Fruit fly (Drosophila melanogaster) whole organism, embryonic: ENCODE data around the gene CG31038.

Experiments
- ATbp ChIP-seq: fragments of 200-800 bp; sonication (Bioruptor generic); optimal IDR thresholded peaks from 2 replicates; lab custom pipeline; 2017; ENCODE audit warnings: missing biosample characterization, mild to moderate bottlenecking, missing genetic modification characterization, missing genetic modification reagents
- Asciz ChIP-seq: fragments of 200-800 bp; sonication (Bioruptor generic); optimal IDR thresholded peaks from 2 replicates; lab custom pipeline; 2017; ENCODE audit warnings: missing biosample characterization, mild to moderate bottlenecking, missing genetic modification characterization, missing genetic modification reagents
- CG10543 ChIP-seq: fragments of 200-800 bp; sonication (Bioruptor generic); optimal IDR thresholded peaks from 3 replicates; lab custom pipeline; 2017; ENCODE audit warnings: missing biosample characterization, mild to moderate bottlenecking, missing genetic modification characterization, moderate library complexity
- CG11247 ChIP-seq: fragments of 200-800 bp; sonication (Bioruptor generic); IDR thresholded peaks from 2 replicates; pipeline ENCODE4 v1.3.6; 2022; ENCODE audit warnings: missing biosample characterization, missing genetic modification characterization
- CG11723 ChIP-seq: fragments of 200-800 bp; sonication (Bioruptor generic); optimal IDR thresholded peaks from 2 replicates; lab custom pipeline; 2017; ENCODE audit warnings: missing biosample characterization, mild to moderate bottlenecking, missing genetic modification characterization
- CG12071 ChIP-seq: fragments of 200-800 bp; sonication (Bioruptor generic); optimal IDR thresholded peaks from 3 replicates; lab custom pipeline; 2018; ENCODE audit warnings: missing biosample characterization, mild to moderate bottlenecking, missing genetic modification characterization
- CG12299 ChIP-seq: fragments of 200-800 bp; sonication (Bioruptor generic); optimal IDR thresholded peaks from 2 replicates; lab custom pipeline; 2018; ENCODE audit warnings: missing biosample characterization, mild to moderate bottlenecking, missing genetic modification characterization
- CG1233 ChIP-seq: fragments of 200-800 bp; sonication (Bioruptor generic); optimal IDR thresholded peaks from 4 replicates; lab custom pipeline; 2018; ENCODE audit warnings: missing biosample characterization, mild to moderate bottlenecking, missing genetic modification characterization
- CG14710 ChIP-seq: fragments of 200-800 bp; sonication (Bioruptor generic); optimal IDR thresholded peaks from 3 replicates; lab custom pipeline; 2019; ENCODE audit warnings: missing biosample characterization, mild to moderate bottlenecking, missing genetic modification characterization, moderate library complexity
- CG15011 ChIP-seq: fragments of 200-800 bp; sonication (Bioruptor generic); optimal IDR thresholded peaks from 3 replicates; lab custom pipeline; 2018; ENCODE audit warnings: missing biosample characterization, mild to moderate bottlenecking, missing genetic modification characterization
- CG17186 ChIP-seq: fragments of 200-800 bp; sonication (Bioruptor generic); optimal IDR thresholded peaks from 3 replicates; lab custom pipeline; 2017; ENCODE audit warnings: missing biosample characterization, missing genetic modification reagents, missing genetic modification characterization
- CG17829 ChIP-seq: fragments of 200-800 bp; optimal IDR thresholded peaks from 2 replicates; lab custom pipeline; 2019; ENCODE audit warnings: missing biosample characterization, mild to moderate bottlenecking, missing genetic modification characterization, moderate library complexity
- CG18262 ChIP-seq: fragments of 200-800 bp; optimal IDR thresholded peaks from 3 replicates; lab custom pipeline; 2019; ENCODE audit warnings: missing biosample characterization, mild to moderate bottlenecking, missing genetic modification characterization, moderate library complexity
- CG18764 ChIP-seq: fragments of 200-800 bp; sonication (Bioruptor generic); optimal IDR thresholded peaks from 3 replicates; lab custom pipeline; 2016; ENCODE audit warnings: missing biosample characterization, missing genetic modification characterization
- CG2116 ChIP-seq: fragments of 200-800 bp; sonication (Bioruptor generic); optimal IDR thresholded peaks from 3 replicates; lab custom pipeline; 2018; ENCODE audit warnings: missing biosample characterization, mild to moderate bottlenecking, missing genetic modification characterization
- CG2199 ChIP-seq: fragments of 200-800 bp; sonication (Bioruptor generic); IDR thresholded peaks from 3 replicates; pipeline ENCODE4 v1.3.6; 2022; ENCODE audit warnings: missing biosample characterization, missing genetic modification characterization
- CG2678 ChIP-seq: fragments of 200-800 bp; sonication (Bioruptor generic); optimal IDR thresholded peaks from 3 replicates; lab custom pipeline; 2019; ENCODE audit warnings: missing biosample characterization, mild to moderate bottlenecking, missing genetic modification characterization, moderate library complexity
- CG2875 ChIP-seq: fragments of 200-800 bp; sonication (Bioruptor generic); optimal IDR thresholded peaks from 2 replicates; lab custom pipeline; 2017; ENCODE audit warnings: missing biosample characterization, mild to moderate bottlenecking, missing genetic modification characterization, missing genetic modification reagents
- CG3281 ChIP-seq: fragments of 200-800 bp; sonication (Bioruptor generic); optimal IDR thresholded peaks from 3 replicates; lab custom pipeline; 2017; ENCODE audit warnings: missing biosample characterization, mild to moderate bottlenecking, missing genetic modification characterization
- CG34224 ChIP-seq: fragments of 200-800 bp; sonication (Bioruptor generic); IDR thresholded peaks from 3 replicates; pipeline ENCODE4 v1.3.6; 2022; ENCODE audit warnings: missing biosample characterization, missing genetic modification characterization; ENCODE audit not compliant: partially characterized antibody
- CG4328 ChIP-seq: fragments of 200-800 bp; sonication (Bioruptor generic); optimal IDR thresholded peaks from 3 replicates; lab custom pipeline; 2017; ENCODE audit warnings: missing biosample characterization, missing genetic modification reagents, missing genetic modification characterization
- CG4424 ChIP-seq: fragments of 200-800 bp; sonication (Bioruptor generic); optimal IDR thresholded peaks from 3 replicates; lab custom pipeline; 2016; ENCODE audit warnings: missing biosample characterization, missing genetic modification characterization
- CG5180 ChIP-seq: fragments of 200-800 bp; sonication (Bioruptor generic); optimal IDR thresholded peaks from 3 replicates; lab custom pipeline; 2017; ENCODE audit warnings: missing biosample characterization, missing genetic modification characterization, mild to moderate bottlenecking, moderate library complexity, missing genetic modification reagents
- CG6765 ChIP-seq: fragments of 200-800 bp; sonication (Bioruptor generic); optimal IDR thresholded peaks from 3 replicates; lab custom pipeline; 2017; ENCODE audit warnings: missing biosample characterization, mild to moderate bottlenecking, missing genetic modification characterization
- CG6813 ChIP-seq: fragments of 200-800 bp; sonication (Bioruptor generic); optimal IDR thresholded peaks from 2 replicates; lab custom pipeline; 2017; ENCODE audit warnings: missing biosample characterization, missing genetic modification characterization, mild to moderate bottlenecking, moderate library complexity, missing genetic modification reagents
- CG6854 ChIP-seq: fragments of 200-800 bp; sonication (Bioruptor generic); optimal IDR thresholded peaks from 3 replicates; lab custom pipeline; 2017; ENCODE audit warnings: missing biosample characterization, mild to moderate bottlenecking, missing genetic modification characterization
- CG7987 ChIP-seq: fragments of 200-800 bp; sonication (Bioruptor generic); optimal IDR thresholded peaks from 2 replicates; lab custom pipeline; 2018; ENCODE audit warnings: missing biosample characterization, mild to moderate bottlenecking, missing genetic modification characterization, moderate library complexity
- CG8924 ChIP-seq: fragments of 200-800 bp; optimal IDR thresholded peaks from 3 replicates; lab custom pipeline; 2019; ENCODE audit warnings: missing biosample characterization, mild to moderate bottlenecking, missing genetic modification characterization, moderate library complexity
- Eip74EF ChIP-seq, 2 experiments: fragments of 200-800 bp in 1 of 2; fragments of >200 bp in 1 of 2; sonication (Bioruptor generic) in 1 of 2; optimal IDR thresholded peaks; 2 replicates each; lab custom pipeline; 2017 to 2019; ENCODE audit warnings: missing biosample characterization in 2 of 2, missing genetic modification characterization in 2 of 2, mild to moderate bottlenecking in 1 of 2, moderate library complexity in 1 of 2
- Gsc ChIP-seq: fragments of 200-800 bp; sonication (Bioruptor generic); IDR thresholded peaks from 2 replicates; pipeline ENCODE4 v1.3.6; 2022; ENCODE audit warnings: missing biosample characterization, missing genetic modification characterization
- HHEX ChIP-seq: fragments of 200-800 bp; sonication (Bioruptor generic); optimal IDR thresholded peaks from 3 replicates; lab custom pipeline; 2017; ENCODE audit warnings: missing biosample characterization, mild to moderate bottlenecking, missing genetic modification characterization, missing genetic modification reagents
- Jarid2 ChIP-seq: fragments of 200-800 bp; sonication (Bioruptor generic); optimal IDR thresholded peaks from 3 replicates; lab custom pipeline; 2017; ENCODE audit warnings: mild to moderate bottlenecking, missing biosample characterization, missing genetic modification reagents, missing genetic modification characterization
- Med ChIP-seq: fragments of 200-800 bp; sonication (Bioruptor generic); peaks from one replicate; lab custom pipeline; 2016; ENCODE audit warnings: missing biosample characterization, missing genetic modification characterization, mild to moderate bottlenecking, inconsistent platforms, moderate library complexity
- Meics ChIP-seq: fragments of 200-800 bp; sonication (Bioruptor generic); optimal IDR thresholded peaks from 2 replicates; lab custom pipeline; 2017; ENCODE audit warnings: missing biosample characterization, mild to moderate bottlenecking, missing genetic modification characterization
- NfI ChIP-seq: fragments of 200-800 bp; sonication (Bioruptor generic); optimal IDR thresholded peaks from 3 replicates; lab custom pipeline; 2018; ENCODE audit warnings: missing biosample characterization, mild to moderate bottlenecking, missing genetic modification characterization, moderate library complexity
- Spps ChIP-seq: fragments of 200-800 bp; sonication (Bioruptor generic); optimal IDR thresholded peaks from 2 replicates; lab custom pipeline; 2018; ENCODE audit warnings: missing biosample characterization, mild to moderate bottlenecking, missing genetic modification characterization
- bigmax ChIP-seq: fragments of 200-800 bp; sonication (Bioruptor generic); optimal IDR thresholded peaks from 2 replicates; lab custom pipeline; 2018; ENCODE audit warnings: missing biosample characterization, mild to moderate bottlenecking, missing genetic modification characterization
- dmrt11E ChIP-seq: fragments of 200-800 bp; sonication (Bioruptor generic); optimal IDR thresholded peaks from 3 replicates; lab custom pipeline; 2018; ENCODE audit warnings: missing biosample characterization, mild to moderate bottlenecking, missing genetic modification characterization, moderate library complexity
- fd102C ChIP-seq: fragments of 200-800 bp; sonication (Bioruptor generic); optimal IDR thresholded peaks from 2 replicates; lab custom pipeline; 2018; ENCODE audit warnings: missing biosample characterization, mild to moderate bottlenecking, missing genetic modification characterization, moderate library complexity
- fd64A ChIP-seq: fragments of 200-800 bp; sonication (Bioruptor generic); optimal IDR thresholded peaks from 3 replicates; lab custom pipeline; 2018; ENCODE audit warnings: missing biosample characterization, mild to moderate bottlenecking, missing genetic modification characterization
- gcm ChIP-seq: fragments of 200-800 bp; sonication (Bioruptor generic); optimal IDR thresholded peaks from 2 replicates; lab custom pipeline; 2019; ENCODE audit warnings: missing biosample characterization, mild to moderate bottlenecking, missing genetic modification characterization, moderate library complexity
- kah ChIP-seq: fragments of 200-800 bp; sonication (Bioruptor generic); optimal IDR thresholded peaks from 2 replicates; lab custom pipeline; 2018; ENCODE audit warnings: missing biosample characterization, mild to moderate bottlenecking, missing genetic modification characterization
- lab ChIP-seq: fragments of 200-800 bp; sonication (Bioruptor generic); optimal IDR thresholded peaks from 3 replicates; lab custom pipeline; 2017; ENCODE audit warnings: missing biosample characterization, missing genetic modification characterization, mild to moderate bottlenecking, moderate library complexity, missing genetic modification reagents
- lbe ChIP-seq: fragments of 200-800 bp; sonication (Bioruptor generic); optimal IDR thresholded peaks from 2 replicates; lab custom pipeline; 2016; ENCODE audit warnings: missing biosample characterization, mild to moderate bottlenecking, missing genetic modification characterization
- nmo ChIP-seq: fragments of 200-800 bp; sonication (Bioruptor generic); optimal IDR thresholded peaks from 2 replicates; lab custom pipeline; 2018; ENCODE audit warnings: missing biosample characterization, mild to moderate bottlenecking, missing genetic modification characterization, moderate library complexity
- otp ChIP-seq: fragments of 200-800 bp; sonication (Bioruptor generic); IDR thresholded peaks from 3 replicates; pipeline ENCODE4, ENCODE4 v1.3.6; 2022; ENCODE audit warnings: missing biosample characterization, missing genetic modification characterization
- pfk ChIP-seq: fragments of 200-800 bp; sonication (Bioruptor generic); optimal IDR thresholded peaks from 2 replicates; lab custom pipeline; 2018; ENCODE audit warnings: missing biosample characterization, mild to moderate bottlenecking, missing genetic modification characterization, moderate library complexity
- row ChIP-seq: fragments of 200-800 bp; sonication (Bioruptor generic); IDR thresholded peaks from 3 replicates; pipeline ENCODE4 v1.3.6; 2022; ENCODE audit warnings: missing biosample characterization, missing genetic modification characterization
- wek ChIP-seq: fragments of 200-800 bp; sonication (Bioruptor generic); optimal IDR thresholded peaks from 3 replicates; lab custom pipeline; 2018; ENCODE audit warnings: missing biosample characterization, mild to moderate bottlenecking, missing genetic modification characterization, moderate library complexity

The CG31038 gene

DNA sequence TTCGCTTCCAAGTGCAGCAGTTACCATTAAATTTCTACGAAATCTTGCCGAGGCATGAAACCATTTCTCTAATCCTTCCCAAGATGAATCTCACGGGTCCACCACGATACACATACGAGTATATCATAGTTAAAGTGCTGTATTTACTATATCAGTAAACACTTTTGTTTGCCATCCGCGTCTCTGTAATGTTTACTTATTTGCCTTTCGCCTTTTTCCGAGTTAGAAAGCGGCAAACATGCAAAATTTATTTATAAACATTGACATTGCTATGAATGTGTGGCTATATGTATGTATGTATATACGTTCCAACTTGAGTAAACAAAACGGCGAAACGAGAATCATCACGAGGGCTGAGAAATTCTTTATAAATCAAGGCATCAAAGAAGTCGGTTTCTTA lies 45.9 kb upstream of the CG31038 start:
- peak; percentile 94 for TF ChIP-seq fd102C (GFP tag; lab: Kevin White, UChicago)
- peak in 1 of 2 experiments; percentile 37 for TF ChIP-seq Eip74EF (GFP tag; optimal IDR thresholded peaks at IDR 0.05; lab: Kevin White, UChicago)
- TF ChIP-seq CG8924 (tag; lab: Kevin White, UChicago): peak; percentile 63
- TF ChIP-seq CG3281 (GFP tag; lab: Kevin White, UChicago): peak; percentile 53
- TF ChIP-seq HHEX (GFP tag; lab: Kevin White, UChicago): peak; percentile 43
- peak; percentile 84 for TF ChIP-seq CG1233 (GFP tag; lab: Kevin White, UChicago)
- peak; percentile 79 for TF ChIP-seq CG7987 (GFP tag; lab: Kevin White, UChicago)
- TF ChIP-seq CG4328: peak; percentile 33
- TF ChIP-seq CG5180 (GFP tag; lab: Kevin White, UChicago): peak; percentile 39
- 0 out of 3 replicates have a peak, but pooled peaks have one; percentile 35 for TF ChIP-seq otp
- peak; percentile 14 for TF ChIP-seq CG12299 (tag; lab: Kevin White, UChicago)
- TF ChIP-seq CG6854 (GFP tag; lab: Kevin White, UChicago): peak; percentile 2
- TF ChIP-seq gcm (GFP tag; lab: Kevin White, UChicago): peak; percentile 13
- peak; percentile 62 for TF ChIP-seq lab
- peak; percentile 90 for TF ChIP-seq CG6813 (GFP tag; lab: Kevin White, UChicago)
- peak; percentile 46 for TF ChIP-seq pfk
- TF ChIP-seq Spps (tag; lab: Kevin White, UChicago): peak; percentile 63
- peak; percentile 15 for TF ChIP-seq CG4424 (GFP tag; lab: Kevin White, UChicago)
- peak; percentile 30 for TF ChIP-seq CG17829 (tag; lab: Kevin White, UChicago)
- TF ChIP-seq CG2116 (GFP tag; lab: Kevin White, UChicago): no peak
- peak; percentile 19 for TF ChIP-seq Meics (GFP tag; lab: Kevin White, UChicago)
- TF ChIP-seq wek (GFP tag; lab: Kevin White, UChicago): peak; percentile 45
- peak; percentile 82 for TF ChIP-seq CG14710 (tag; lab: Kevin White, UChicago)
- peak; percentile 3 for TF ChIP-seq CG18764 (GFP tag; lab: Kevin White, UChicago)
- no peak for TF ChIP-seq row (GFP tag; lab: Robert Waterston, UW)
- peak; percentile 15 for TF ChIP-seq Jarid2 (GFP tag; lab: Kevin White, UChicago)
- TF ChIP-seq CG18262 (tag; lab: Kevin White, UChicago): peak; percentile 66
- TF ChIP-seq Gsc (GFP tag; lab: Robert Waterston, UW): no peak
- peak; percentile 18 for TF ChIP-seq dmrt11E
- TF ChIP-seq CG2875: no peak
- TF ChIP-seq CG34224 (GFP tag; lab: Robert Waterston, UW): no peak
- no peak for TF ChIP-seq NfI (GFP tag; lab: Kevin White, UChicago)
- TF ChIP-seq Med (GFP tag; lab: Kevin White, UChicago): peak; percentile 73
- peak; percentile 31 for TF ChIP-seq bigmax (GFP tag; lab: Kevin White, UChicago)
- no peak for TF ChIP-seq lbe (GFP tag; lab: Kevin White, UChicago)
- TF ChIP-seq CG11247: no peak
- TF ChIP-seq kah: peak; percentile 21
- TF ChIP-seq CG2199 (GFP tag; lab: Robert Waterston, UW): no peak
- TF ChIP-seq CG17186 (GFP tag; lab: Kevin White, UChicago): peak; percentile 29
- peak; percentile 18 for TF ChIP-seq CG10543 (GFP tag; lab: Kevin White, UChicago)
- TF ChIP-seq Asciz: peak; percentile 79
- TF ChIP-seq ATbp (GFP tag; lab: Kevin White, UChicago): peak; percentile 62
- no peak for TF ChIP-seq nmo (GFP tag; lab: Kevin White, UChicago)
- peak; percentile 40 for TF ChIP-seq CG15011 (GFP tag; lab: Kevin White, UChicago)
- TF ChIP-seq CG12071 (GFP tag; lab: Kevin White, UChicago): peak; percentile 62
- TF ChIP-seq CG11723 (GFP tag; lab: Kevin White, UChicago): peak; percentile 58
- TF ChIP-seq CG2678: no peak
- peak; percentile 87 for TF ChIP-seq fd64A (GFP tag; lab: Kevin White, UChicago)
- peak; percentile 1 for TF ChIP-seq CG6765 (GFP tag; lab: Kevin White, UChicago)
